Fruit fly (Drosophila melanogaster) whole organism, adult: Measurements from ENCODE around the gene Bruce.

Experiments used
- CG11617 ChIP-seq: fragments of 200-800 bp; sonication (Bioruptor generic); optimal IDR thresholded peaks from 2 replicates; lab custom pipeline; 2017; ENCODE audit warnings: mild to moderate bottlenecking, missing biosample characterization, missing genetic modification reagents, missing genetic modification characterization
- CG1620 ChIP-seq: fragments of 200-800 bp; sonication (Bioruptor generic); optimal IDR thresholded peaks from 2 replicates; lab custom pipeline; 2016; ENCODE audit warnings: missing biosample characterization, missing genetic modification characterization
- CG33017 ChIP-seq: fragments of 200-800 bp; sonication (Bioruptor generic); optimal IDR thresholded peaks from 2 replicates; lab custom pipeline; 2018; ENCODE audit warnings: missing biosample characterization, mild to moderate bottlenecking, missing genetic modification characterization, moderate library complexity
- CG7045 ChIP-seq: fragments of 200-800 bp; sonication (Bioruptor generic); optimal IDR thresholded peaks from 2 replicates; lab custom pipeline; 2017; ENCODE audit warnings: missing biosample characterization, mild to moderate bottlenecking, missing genetic modification characterization
- Clk ChIP-seq: fragments of 200-800 bp; sonication (Bioruptor generic); optimal IDR thresholded peaks from 2 replicates; lab custom pipeline; 2017; ENCODE audit warnings: missing biosample characterization, missing genetic modification characterization
- Hr96 ChIP-seq: fragments of 200-800 bp; sonication (Bioruptor generic); optimal IDR thresholded peaks from 2 replicates; lab custom pipeline; 2016; ENCODE audit warnings: missing biosample characterization, missing genetic modification characterization
- cic ChIP-seq: fragments of 200-800 bp; sonication (Bioruptor generic); optimal IDR thresholded peaks from 2 replicates; lab custom pipeline; 2017; ENCODE audit warnings: missing biosample characterization, mild to moderate bottlenecking, missing genetic modification characterization, moderate library complexity
- kay ChIP-seq: fragments of 200-800 bp; sonication (Bioruptor generic); peaks from one replicate; lab custom pipeline; 2016; ENCODE audit warnings: missing biosample characterization, missing genetic modification characterization, borderline replicate concordance
- ovo ChIP-seq: fragments of 200-800 bp; sonication (Bioruptor generic); optimal IDR thresholded peaks from 2 replicates; lab custom pipeline; 2016; ENCODE audit warnings: missing biosample characterization, missing genetic modification characterization

DNA sequence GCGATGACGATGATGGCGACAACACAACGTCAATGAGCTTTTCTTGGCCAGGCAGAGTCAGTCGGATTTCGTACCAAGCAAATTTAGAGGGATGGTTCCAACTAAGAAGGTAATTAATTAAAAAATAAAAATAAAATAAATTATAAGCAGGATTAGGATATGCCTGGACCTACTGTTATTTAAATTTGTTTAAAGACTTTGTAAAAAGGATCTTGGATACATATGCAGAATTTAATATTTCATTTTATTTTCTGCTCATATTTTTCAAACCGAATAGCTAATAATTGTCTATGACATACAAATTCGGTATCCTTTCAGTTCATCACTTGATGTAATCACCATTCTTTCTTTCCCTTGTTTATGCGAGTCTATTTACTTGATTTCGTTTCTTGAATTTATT lies 56.3 kb downstream of the Bruce start:
- TF ChIP-seq CG1620 (GFP tag; lab: Kevin White, UChicago) (no peak), CG11617 (GFP tag; lab: Kevin White, UChicago) (no peak), Clk (no peak), CG7045 (no peak), CG33017 (tag; lab: Kevin White, UChicago) (no peak), cic (no peak), Hr96 (GFP tag; lab: Kevin White, UChicago) (no peak), kay (GFP tag; lab: Kevin White, UChicago) (no peak), ovo (GFP tag; lab: Kevin White, UChicago) (no peak)
